Worm (Caenorhabditis elegans): ENCODE results near the gene acp-3.

acp-3 gene

DNA sequence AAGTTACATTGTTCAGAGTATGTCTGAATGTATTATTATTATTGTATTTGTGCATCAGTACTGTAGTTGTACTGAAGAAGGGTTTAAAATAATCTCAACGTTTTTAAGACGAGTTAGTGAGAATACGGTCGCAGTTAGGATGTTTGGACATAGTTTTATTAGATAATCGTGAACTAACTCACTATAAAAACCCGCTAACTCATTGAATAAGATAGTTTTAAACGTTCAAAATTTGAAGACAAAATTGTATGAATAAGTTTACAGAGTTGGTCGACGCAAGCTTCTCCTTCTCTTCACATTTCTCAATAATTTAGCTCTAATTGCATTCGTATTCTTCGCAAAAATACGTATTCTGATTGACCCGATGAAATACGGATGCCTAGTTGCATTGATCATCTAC is 17.9 kb downstream of the acp-3 start:
- TF ChIP-seq hlh-1 (tag; optimal IDR thresholded peaks at IDR 0.05) (no peak), lsy-2 (tag; optimal IDR thresholded peaks at IDR 0.05) (peak; percentile 76)

DNA sequence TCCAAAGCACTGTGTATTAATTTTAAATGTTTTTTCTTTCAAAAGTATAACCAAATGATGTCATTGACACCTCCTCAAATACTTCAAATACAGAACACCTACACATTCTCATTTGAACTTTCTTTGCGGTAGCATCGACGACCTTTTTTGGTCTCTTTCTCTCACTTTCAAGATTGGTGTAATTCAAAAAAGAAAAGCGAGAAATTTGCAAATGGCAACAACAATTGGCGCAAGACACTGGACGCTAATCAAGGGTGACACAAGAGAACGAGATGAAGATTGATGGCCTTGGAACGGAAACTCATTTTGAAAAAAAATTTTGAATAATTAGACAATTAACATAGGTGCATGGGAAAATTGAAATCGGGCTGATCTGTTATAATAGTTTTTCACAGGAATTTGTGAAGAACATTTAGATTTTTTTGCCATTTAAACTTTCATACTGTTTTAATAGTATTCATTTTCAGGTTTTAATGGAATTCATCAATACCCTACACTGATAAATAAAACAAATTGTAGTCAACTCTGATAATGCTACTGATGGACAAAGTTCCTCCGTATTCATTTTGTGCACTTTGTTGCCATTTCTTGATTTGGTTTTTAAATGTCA is 19.8 kb downstream of the acp-3 start, which contains the start of gene fdgt-2:
Gene fdgt-2, plus strand, starts transcription at position 560 of the 610 bp plus-strand sequence.
- TF ChIP-seq elt-3 (tag; optimal IDR thresholded peaks at IDR 0.05) (no peak), mab-5 (tag; optimal IDR thresholded peaks at IDR 0.05) (no peak), ztf-11 (tag; optimal IDR thresholded peaks at IDR 0.05) (no peak), bed-3 (GFP tag; optimal IDR thresholded peaks at IDR 0.05) (no peak), unc-62 (GFP tag; optimal IDR thresholded peaks at IDR 0.05) (peak; percentile 73), ceh-39 (tag; optimal IDR thresholded peaks at IDR 0.05) (no peak), ceh-43 (GFP tag; optimal IDR thresholded peaks at IDR 0.05) (no peak)

DNA sequence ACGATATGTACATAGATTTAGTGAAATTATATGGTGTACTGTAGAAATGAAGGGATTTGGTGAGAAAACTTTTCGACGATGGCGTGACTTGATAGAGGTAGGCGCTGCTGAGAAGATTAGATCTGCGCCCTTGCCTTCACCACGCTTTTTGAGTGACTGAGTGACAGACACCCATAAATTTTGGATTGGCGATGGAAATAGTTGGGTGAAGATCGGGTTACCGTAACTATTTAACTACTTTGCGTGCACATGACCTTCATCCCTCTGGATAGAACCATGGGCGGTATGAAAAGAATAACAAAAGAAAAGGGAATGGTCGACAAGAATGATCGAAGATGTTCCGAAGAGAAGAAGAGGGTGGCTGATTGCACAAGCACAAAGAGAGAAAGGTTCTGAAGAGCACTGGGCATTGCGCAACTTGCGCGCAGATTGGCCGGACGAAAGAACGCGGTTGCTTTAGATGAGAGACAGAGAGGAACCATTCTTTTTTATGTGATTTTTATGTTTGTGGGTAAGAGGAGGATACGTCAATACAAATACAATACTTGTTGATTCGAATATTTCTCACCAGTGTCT is 21.4 kb downstream of the acp-3 start:
- TF ChIP-seq nhr-28 (tag; optimal IDR thresholded peaks at IDR 0.05) (no peak), ztf-11 (tag; optimal IDR thresholded peaks at IDR 0.05) (no peak), mep-1 (tag; optimal IDR thresholded peaks at IDR 0.05) (no peak), zip-8 (tag; optimal IDR thresholded peaks at IDR 0.05) (peak; percentile 89), elt-3 (tag; optimal IDR thresholded peaks at IDR 0.05) (no peak), nhr-2 (tag; optimal IDR thresholded peaks at IDR 0.05) (peak; percentile 88), tbx-8 (GFP tag; optimal IDR thresholded peaks at IDR 0.05) (no peak), sem-2 (GFP tag; optimal IDR thresholded peaks at IDR 0.05) (peak; percentile 13), mls-2 (tag; optimal IDR thresholded peaks at IDR 0.05) (peak; percentile 20), unc-39 (tag; optimal IDR thresholded peaks at IDR 0.05) (no peak), cnd-1 (tag; optimal IDR thresholded peaks at IDR 0.05) (peak; percentile 17), hlh-1 (tag; optimal IDR thresholded peaks at IDR 0.05) (no peak), M03D4.4 (tag; optimal IDR thresholded peaks at IDR 0.05) (no peak), flh-1 (GFP tag; optimal IDR thresholded peaks at IDR 0.05) (no peak)

DNA sequence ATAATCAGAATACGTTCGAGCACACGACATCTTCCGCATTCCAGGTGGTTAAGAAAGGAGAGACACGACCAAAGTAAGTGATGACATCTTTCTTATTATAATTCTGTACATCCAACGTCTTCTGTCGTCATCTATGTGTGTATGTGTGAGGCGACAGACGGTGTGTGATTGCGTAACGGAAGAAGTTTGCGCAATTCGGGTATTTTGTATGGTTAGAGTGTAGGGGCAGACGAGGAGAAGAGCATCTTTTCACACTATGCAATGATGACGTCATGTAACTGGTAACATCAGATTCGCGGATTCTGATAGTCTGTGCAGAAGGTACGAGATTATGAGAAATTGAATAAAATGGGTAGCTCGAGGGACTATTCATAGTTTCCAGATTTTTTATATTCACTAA is 21.9 kb downstream of the acp-3 start:
- TF ChIP-seq nhr-237 (tag; optimal IDR thresholded peaks at IDR 0.05) (no peak), flh-1 (GFP tag; optimal IDR thresholded peaks at IDR 0.05) (no peak), nhr-2 (tag; optimal IDR thresholded peaks at IDR 0.05) (peak; percentile 93), unc-39 (tag; optimal IDR thresholded peaks at IDR 0.05) (no peak), nhr-76 (tag; optimal IDR thresholded peaks at IDR 0.05) (no peak), drap-1 (GFP tag; optimal IDR thresholded peaks at IDR 0.05) (no peak), mep-1 (tag; optimal IDR thresholded peaks at IDR 0.05) (no peak), bed-3 (GFP tag; optimal IDR thresholded peaks at IDR 0.05) (no peak), lin-32 (GFP tag; optimal IDR thresholded peaks at IDR 0.05) (no peak), elt-1 (tag; optimal IDR thresholded peaks at IDR 0.05; ENCODE audit: borderline replicate concordance, insufficient read depth) (peak; percentile 33), cnd-1 (tag; optimal IDR thresholded peaks at IDR 0.05) (peak; percentile 79), pha-4 (tag; optimal IDR thresholded peaks at IDR 0.05) (no peak), lsy-2 (tag; optimal IDR thresholded peaks at IDR 0.05) (no peak), mab-5 (tag; optimal IDR thresholded peaks at IDR 0.05) (no peak), zip-8 (tag; optimal IDR thresholded peaks at IDR 0.05) (peak; percentile 97)

DNA sequence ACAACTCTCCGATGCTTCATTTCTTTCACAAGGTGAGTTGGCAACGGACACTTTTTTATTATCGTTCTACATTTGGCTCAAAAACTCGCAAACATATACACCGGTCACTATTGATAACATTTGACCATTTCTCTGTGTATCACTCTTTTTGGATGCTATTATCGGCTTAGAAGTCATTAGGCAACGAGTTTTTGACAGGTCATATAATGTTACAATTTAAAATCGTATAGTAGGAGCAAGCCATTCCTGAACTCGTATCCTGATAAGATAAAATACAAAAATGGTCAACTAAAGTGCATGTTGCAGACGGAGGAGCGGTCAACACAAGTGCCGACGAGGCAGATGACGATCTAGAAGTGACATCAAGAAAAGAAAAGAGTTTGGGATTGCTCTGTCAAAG is 24.0 kb downstream of the acp-3 start:
- TF ChIP-seq unc-39 (tag; optimal IDR thresholded peaks at IDR 0.05) (no peak), nhr-76 (tag; optimal IDR thresholded peaks at IDR 0.05) (no peak), ceh-83 (GFP tag; optimal IDR thresholded peaks at IDR 0.05) (no peak), tbx-8 (GFP tag; optimal IDR thresholded peaks at IDR 0.05) (no peak), cnd-1 (tag; optimal IDR thresholded peaks at IDR 0.05) (no peak), drap-1 (GFP tag; optimal IDR thresholded peaks at IDR 0.05) (no peak), nhr-28 (tag; optimal IDR thresholded peaks at IDR 0.05) (no peak), sem-2 (GFP tag; optimal IDR thresholded peaks at IDR 0.05) (no peak), nhr-2 (tag; optimal IDR thresholded peaks at IDR 0.05) (no peak), elt-3 (tag; optimal IDR thresholded peaks at IDR 0.05) (no peak)

DNA sequence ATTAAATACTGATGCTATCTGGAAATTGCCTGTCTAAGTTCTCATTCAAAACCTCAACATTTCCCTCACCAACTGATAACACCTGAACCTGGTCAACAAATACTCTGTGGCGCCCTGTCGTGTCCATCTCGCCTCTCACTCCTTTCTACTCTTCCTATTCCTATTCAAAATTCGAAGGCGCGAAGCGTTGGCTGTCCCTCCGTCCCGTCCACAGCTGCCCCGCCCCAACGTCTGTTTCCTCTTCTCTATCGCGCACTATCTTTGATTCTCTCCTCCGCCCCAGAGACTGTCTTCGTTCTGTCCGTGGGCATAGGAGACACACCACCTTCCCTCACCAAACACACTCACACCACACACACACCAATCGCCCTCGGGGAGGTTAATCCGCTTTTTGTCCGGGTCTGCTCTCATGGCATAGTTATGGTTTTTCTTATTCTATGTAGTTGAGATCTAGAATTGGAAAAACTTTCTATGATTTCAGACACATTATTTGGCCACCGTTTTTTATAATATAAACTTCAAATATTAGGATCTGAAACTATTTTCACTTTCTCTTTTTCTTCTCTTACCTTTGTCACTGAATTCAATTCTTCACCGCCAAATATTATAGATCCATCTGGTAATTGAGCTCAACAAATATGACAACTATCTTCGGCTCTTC is 24.7 kb downstream of the acp-3 start, which contains the start of gene efl-3:
Gene efl-3, plus strand, starts transcription at position 611 of the 661 bp plus-strand sequence.
- peak; percentile 51 for TF ChIP-seq sptf-1 (tag; optimal IDR thresholded peaks at IDR 0.05)
- no peak for TF ChIP-seq unc-120 (tag; optimal IDR thresholded peaks at IDR 0.05; ENCODE audit: poor library complexity, severe bottlenecking)
- TF ChIP-seq cnd-1 (tag; optimal IDR thresholded peaks at IDR 0.05) = peak; percentile 70
- TF ChIP-seq nhr-2 (tag; optimal IDR thresholded peaks at IDR 0.05) = peak; percentile 86
- TF ChIP-seq lin-13 (tag; optimal IDR thresholded peaks at IDR 0.05) = peak; percentile 20
- peak; percentile 41 for TF ChIP-seq mls-2 (tag; optimal IDR thresholded peaks at IDR 0.05)
- no peak for TF ChIP-seq unc-39 (tag; optimal IDR thresholded peaks at IDR 0.05)
- no peak for TF ChIP-seq ces-1 (GFP tag; optimal IDR thresholded peaks at IDR 0.05)
- peak; percentile 31 for TF ChIP-seq mep-1 (tag; optimal IDR thresholded peaks at IDR 0.05)
- TF ChIP-seq hlh-1 (tag; optimal IDR thresholded peaks at IDR 0.05) = peak; percentile 19
- no peak for TF ChIP-seq pha-4 (tag; optimal IDR thresholded peaks at IDR 0.05)
